Fruit fly (Drosophila melanogaster) whole organism, embryonic: ENCODE data around the gene CG15403.

ENCODE experiments used
- Adf1 ChIP-seq: fragments of 200-800 bp; sonication (Bioruptor generic); IDR thresholded peaks from 2 replicates; pipeline ENCODE4 v1.3.6; 2022; ENCODE audit warnings: missing biosample characterization, missing genetic modification characterization
- Bgb ChIP-seq: fragments of 200-800 bp; sonication (Bioruptor generic); IDR thresholded peaks from 2 replicates; pipeline ENCODE4 v1.3.6; 2022; ENCODE audit warnings: missing biosample characterization, missing genetic modification characterization; ENCODE audit not compliant: partially characterized antibody
- Bteb2 ChIP-seq: fragments of 200-800 bp; sonication (Bioruptor generic); optimal IDR thresholded peaks from 2 replicates; lab custom pipeline; 2016; ENCODE audit warnings: missing biosample characterization, missing genetic modification characterization
- CG10431 ChIP-seq: fragments of 200-800 bp; sonication (Bioruptor generic); optimal IDR thresholded peaks from 3 replicates; lab custom pipeline; 2018; ENCODE audit warnings: missing biosample characterization, mild to moderate bottlenecking, missing genetic modification characterization
- CG13624 ChIP-seq: fragments of 200-800 bp; sonication (Bioruptor generic); optimal IDR thresholded peaks from 2 replicates; lab custom pipeline; 2016; ENCODE audit warnings: missing biosample characterization, missing genetic modification characterization
- CG14441 ChIP-seq: fragments of 200-800 bp; sonication (Bioruptor generic); IDR thresholded peaks from 2 replicates; pipeline ENCODE4 v1.3.6; 2022; ENCODE audit warnings: missing biosample characterization, missing genetic modification characterization
- CG15696 ChIP-seq: fragments of 200-800 bp; sonication (Bioruptor generic); optimal IDR thresholded peaks from 2 replicates; lab custom pipeline; 2019; ENCODE audit warnings: missing biosample characterization, mild to moderate bottlenecking, missing genetic modification characterization, moderate library complexity
- CG16813 ChIP-seq: fragments of 200-800 bp; sonication (Bioruptor generic); IDR thresholded peaks from 3 replicates; pipeline ENCODE4 v1.3.6; 2022; ENCODE audit warnings: missing biosample characterization, missing genetic modification characterization; ENCODE audit not compliant: partially characterized antibody
- CG17612 ChIP-seq: fragments of 200-800 bp; sonication (Bioruptor generic); IDR thresholded peaks from 2 replicates; pipeline ENCODE4 v1.3.6; 2022; ENCODE audit warnings: missing biosample characterization, missing genetic modification characterization
- CG2116 ChIP-seq: fragments of 200-800 bp; sonication (Bioruptor generic); optimal IDR thresholded peaks from 3 replicates; lab custom pipeline; 2018; ENCODE audit warnings: missing biosample characterization, mild to moderate bottlenecking, missing genetic modification characterization
- CG34224 ChIP-seq: fragments of 200-800 bp; sonication (Bioruptor generic); IDR thresholded peaks from 3 replicates; pipeline ENCODE4 v1.3.6; 2022; ENCODE audit warnings: missing biosample characterization, missing genetic modification characterization; ENCODE audit not compliant: partially characterized antibody
- CG3995 ChIP-seq: fragments of 200-800 bp; sonication (Bioruptor generic); optimal IDR thresholded peaks from 3 replicates; lab custom pipeline; 2016; ENCODE audit warnings: missing biosample characterization, missing genetic modification characterization
- CG5245 ChIP-seq: fragments of 200-800 bp; sonication (Bioruptor generic); optimal IDR thresholded peaks from 3 replicates; lab custom pipeline; 2016; ENCODE audit warnings: missing biosample characterization, missing genetic modification characterization
- CG5953 ChIP-seq: fragments of 200-800 bp; sonication (Bioruptor generic); IDR thresholded peaks from 2 replicates; pipeline ENCODE4 v1.3.6; 2022; ENCODE audit warnings: missing biosample characterization, missing genetic modification characterization
- CG6175 ChIP-seq: fragments of 200-800 bp; sonication (Bioruptor generic); IDR thresholded peaks from 3 replicates; pipeline ENCODE4 v1.3.6; 2022; ENCODE audit warnings: missing biosample characterization, missing genetic modification characterization
- CG7357 ChIP-seq: fragments of 200-800 bp; sonication (Bioruptor generic); IDR thresholded peaks from 3 replicates; pipeline ENCODE4 v1.3.6; 2022; ENCODE audit warnings: missing biosample characterization, missing genetic modification characterization
- CG7963 ChIP-seq: fragments of 200-800 bp; sonication (Bioruptor generic); IDR thresholded peaks from 3 replicates; pipeline ENCODE4 v1.3.6; 2022; ENCODE audit warnings: missing biosample characterization, missing genetic modification characterization; ENCODE audit not compliant: partially characterized antibody
- CG8944 ChIP-seq: fragments of 200-800 bp; sonication (Bioruptor generic); optimal IDR thresholded peaks from 3 replicates; lab custom pipeline; 2016; ENCODE audit warnings: missing biosample characterization, missing genetic modification characterization
- Dad ChIP-seq: fragments of 200-800 bp; sonication (Bioruptor generic); optimal IDR thresholded peaks from 3 replicates; lab custom pipeline; 2016; ENCODE audit warnings: missing biosample characterization, missing genetic modification characterization
- Dek ChIP-seq: fragments of 200-800 bp; sonication (Bioruptor generic); optimal IDR thresholded peaks from 3 replicates; lab custom pipeline; 2019; ENCODE audit warnings: missing biosample characterization, mild to moderate bottlenecking, missing genetic modification characterization, moderate library complexity
- Dip3 ChIP-seq: fragments of 200-800 bp; sonication (Bioruptor generic); optimal IDR thresholded peaks from 3 replicates; lab custom pipeline; 2016; ENCODE audit warnings: missing biosample characterization, missing genetic modification characterization
- Eip74EF ChIP-seq, 2 experiments: fragments of 200-800 bp in 1 of 2; fragments of >200 bp in 1 of 2; sonication (Bioruptor generic) in 1 of 2; optimal IDR thresholded peaks; 2 replicates each; lab custom pipeline; 2017 to 2019; ENCODE audit warnings: missing biosample characterization in 2 of 2, missing genetic modification characterization in 2 of 2, mild to moderate bottlenecking in 1 of 2, moderate library complexity in 1 of 2
- Gsc ChIP-seq: fragments of 200-800 bp; sonication (Bioruptor generic); IDR thresholded peaks from 2 replicates; pipeline ENCODE4 v1.3.6; 2022; ENCODE audit warnings: missing biosample characterization, missing genetic modification characterization
- HHEX ChIP-seq: fragments of 200-800 bp; sonication (Bioruptor generic); optimal IDR thresholded peaks from 3 replicates; lab custom pipeline; 2017; ENCODE audit warnings: missing biosample characterization, mild to moderate bottlenecking, missing genetic modification characterization, missing genetic modification reagents
- HLH4C ChIP-seq: fragments of 200-800 bp; sonication (Bioruptor generic); IDR thresholded peaks from 3 replicates; pipeline ENCODE4 v1.3.6; 2022; ENCODE audit warnings: missing biosample characterization, missing genetic modification characterization; ENCODE audit not compliant: partially characterized antibody
- MBD-R2 ChIP-seq: fragments of 200-800 bp; sonication (Bioruptor generic); IDR thresholded peaks from 2 replicates; pipeline ENCODE4 v1.3.6; 2022; ENCODE audit warnings: missing biosample characterization, missing genetic modification characterization
- NC2α ChIP-seq: fragments of 200-800 bp; sonication (Bioruptor generic); optimal IDR thresholded peaks from 2 replicates; lab custom pipeline; 2016; ENCODE audit warnings: missing biosample characterization, missing genetic modification characterization
- NfI ChIP-seq: fragments of 200-800 bp; sonication (Bioruptor generic); optimal IDR thresholded peaks from 3 replicates; lab custom pipeline; 2018; ENCODE audit warnings: missing biosample characterization, mild to moderate bottlenecking, missing genetic modification characterization, moderate library complexity
- Oli ChIP-seq: fragments of 200-800 bp; sonication (Bioruptor generic); optimal IDR thresholded peaks from 2 replicates; lab custom pipeline; 2018; ENCODE audit warnings: missing biosample characterization, mild to moderate bottlenecking, missing genetic modification characterization, moderate library complexity
- Optix ChIP-seq: fragments of 200-800 bp; sonication (Bioruptor generic); IDR thresholded peaks from 3 replicates; pipeline ENCODE4 v1.3.6; 2022; ENCODE audit warnings: missing biosample characterization, missing genetic modification characterization
- Pdp1 ChIP-seq, 2 experiments: fragments of 200-800 bp; sonication (Bioruptor generic); optimal IDR thresholded peaks; 3 replicates each; lab custom pipeline; 2016; ENCODE audit warnings: missing biosample characterization in 2 of 2, missing genetic modification characterization in 2 of 2, mild to moderate bottlenecking in 1 of 2, moderate library complexity in 1 of 2
- Scr ChIP-seq: fragments of 200-800 bp; sonication (Bioruptor generic); IDR thresholded peaks from 2 replicates; pipeline ENCODE4 v1.3.6; 2022; ENCODE audit warnings: missing biosample characterization, missing genetic modification characterization; ENCODE audit not compliant: partially characterized antibody
- Ssrp ChIP-seq: fragments of 200-800 bp; sonication (Bioruptor generic); optimal IDR thresholded peaks from 2 replicates; lab custom pipeline; 2018; ENCODE audit warnings: missing biosample characterization, mild to moderate bottlenecking, missing genetic modification characterization, moderate library complexity
- Stat92E ChIP-seq, 3 experiments: fragments of >200 bp in 2 of 3; fragments of 200-800 bp in 1 of 3; sonication (Bioruptor generic) in 1 of 3; optimal IDR thresholded peaks; 2 replicates each; lab custom pipeline; 2017 to 2019; ENCODE audit warnings: missing biosample characterization in 3 of 3, missing genetic modification characterization in 3 of 3, mild to moderate bottlenecking in 1 of 3, moderate library complexity in 1 of 3
- Usf ChIP-seq: fragments of 200-800 bp; sonication (Bioruptor generic); optimal IDR thresholded peaks from 2 replicates; lab custom pipeline; 2017; ENCODE audit warnings: missing genotype, missing biosample characterization, missing genetic modification characterization
- abd-A ChIP-seq: fragments of 200-800 bp; sonication (Bioruptor generic); optimal IDR thresholded peaks from 3 replicates; lab custom pipeline; 2019; ENCODE audit warnings: missing biosample characterization, mild to moderate bottlenecking, missing genetic modification characterization, moderate library complexity
- ash1 ChIP-seq: fragments of 200-800 bp; sonication (Bioruptor generic); optimal IDR thresholded peaks from 2 replicates; lab custom pipeline; 2018; ENCODE audit warnings: missing biosample characterization, mild to moderate bottlenecking, missing genetic modification characterization
- chn ChIP-seq: fragments of 200-800 bp; sonication (Bioruptor generic); optimal IDR thresholded peaks from 2 replicates; lab custom pipeline; 2016; ENCODE audit warnings: missing biosample characterization, missing genetic modification characterization
- da ChIP-seq: fragments of 200-800 bp; sonication (Bioruptor generic); optimal IDR thresholded peaks from 2 replicates; lab custom pipeline; 2016; ENCODE audit warnings: missing biosample characterization, missing genetic modification characterization
- dmrt11E ChIP-seq: fragments of 200-800 bp; sonication (Bioruptor generic); optimal IDR thresholded peaks from 3 replicates; lab custom pipeline; 2018; ENCODE audit warnings: missing biosample characterization, mild to moderate bottlenecking, missing genetic modification characterization, moderate library complexity
- lilli ChIP-seq: fragments of 200-800 bp; sonication (Bioruptor generic); optimal IDR thresholded peaks from 3 replicates; lab custom pipeline; 2016; ENCODE audit warnings: missing biosample characterization, missing genetic modification characterization
- mam ChIP-seq: fragments of 200-800 bp; sonication (Bioruptor generic); optimal IDR thresholded peaks from 3 replicates; lab custom pipeline; 2016; ENCODE audit warnings: missing biosample characterization, missing genetic modification characterization
- pan ChIP-seq, 4 experiments: fragments of >200 bp in 3 of 4; fragments of 200-800 bp in 1 of 4; sonication (Bioruptor generic) in 1 of 4; optimal IDR thresholded peaks in 3 of 4; IDR thresholded peaks in 1 of 4; 2 replicates each; pipeline versions ENCODE4 v1.3.6 to Lab custom; 2017 to 2022; ENCODE audit warnings: missing biosample characterization in 2 of 4, missing genetic modification characterization in 2 of 4, mixed read lengths in 1 of 4
- pho ChIP-seq: fragments of 200-800 bp; sonication (Bioruptor generic); optimal IDR thresholded peaks from 2 replicates; lab custom pipeline; 2016; ENCODE audit warnings: missing biosample characterization, missing genetic modification characterization
- row ChIP-seq: fragments of 200-800 bp; sonication (Bioruptor generic); IDR thresholded peaks from 3 replicates; pipeline ENCODE4 v1.3.6; 2022; ENCODE audit warnings: missing biosample characterization, missing genetic modification characterization
- sc ChIP-seq, 3 experiments: fragments of >200 bp in 2 of 3; fragments of 200-800 bp in 1 of 3; sonication (Bioruptor generic) in 1 of 3; optimal IDR thresholded peaks; 2 replicates in 2 of 3; 3 replicates in 1 of 3; lab custom pipeline; 2017; ENCODE audit warnings: mild to moderate bottlenecking in 1 of 3, missing biosample characterization in 1 of 3, missing genetic modification characterization in 1 of 3, missing genetic modification reagents in 1 of 3
- slbo ChIP-seq: fragments of 200-800 bp; sonication (Bioruptor generic); IDR thresholded peaks from 2 replicates; pipeline ENCODE4 v1.3.6; 2022; ENCODE audit warnings: missing biosample characterization, missing genetic modification characterization
- slou ChIP-seq: fragments of 200-800 bp; sonication (Bioruptor generic); optimal IDR thresholded peaks from 3 replicates; lab custom pipeline; 2016; ENCODE audit warnings: missing biosample characterization, missing genetic modification characterization
- so ChIP-seq: fragments of 200-800 bp; sonication (Bioruptor generic); IDR thresholded peaks from 3 replicates; pipeline ENCODE4 v1.3.6; 2022; ENCODE audit warnings: missing biosample characterization, missing genetic modification characterization

Gene CG15403

DNA sequence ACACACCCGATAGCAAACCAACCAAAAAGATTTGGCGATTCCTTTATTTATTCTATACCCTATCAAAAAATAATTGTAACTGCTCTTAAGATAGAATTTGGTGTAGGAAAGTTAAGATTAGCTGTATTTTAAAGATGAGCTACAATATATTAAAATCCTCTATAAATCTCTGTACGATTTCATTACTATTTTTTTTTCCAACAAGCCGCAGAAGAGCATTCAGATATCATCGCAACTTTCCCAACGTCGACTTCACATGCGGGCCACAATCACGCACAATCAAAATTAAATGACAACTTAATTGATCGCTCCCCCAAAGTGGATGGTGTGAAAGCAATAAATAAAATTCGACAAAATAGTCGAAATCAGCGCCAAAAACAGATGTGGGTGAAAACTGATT is 35.9 kb upstream of the CG15403 start (continued):
- TF ChIP-seq abd-A (tag; lab: Kevin White, UChicago) (no peak), sc (optimal IDR thresholded peaks at IDR 0.05; lab: Kevin White, UChicago) (no peak), sc (GFP tag; optimal IDR thresholded peaks at IDR 0.05; lab: Kevin White, UChicago) (no peak), Eip74EF (GFP tag; optimal IDR thresholded peaks at IDR 0.05; lab: Kevin White, UChicago) (no peak), CG2116 (GFP tag; lab: Kevin White, UChicago) (no peak), CG5953 (no peak), CG3995 (GFP tag; lab: Kevin White, UChicago) (no peak), mam (GFP tag; lab: Kevin White, UChicago) (peak; percentile 35), Ssrp (tag; lab: Kevin White, UChicago) (peak; percentile 1), Bteb2 (GFP tag; lab: Kevin White, UChicago) (no peak), CG14441 (GFP tag; lab: Robert Waterston, UW) (peak; percentile 66), Dek (tag; lab: Kevin White, UChicago) (peak; percentile 41), slou (GFP tag; lab: Kevin White, UChicago) (no peak), NfI (GFP tag; lab: Kevin White, UChicago) (peak; percentile 17), pho (GFP tag; lab: Kevin White, UChicago) (peak; percentile 22), CG10431 (GFP tag; lab: Kevin White, UChicago) (no peak), Bgb (no peak), CG8944 (GFP tag; lab: Kevin White, UChicago) (no peak), CG15696 (no peak), CG16813 (no peak), CG17612 (GFP tag; lab: Robert Waterston, UW) (no peak), Dad (GFP tag; lab: Kevin White, UChicago) (no peak), dmrt11E (tag; lab: Kevin White, UChicago) (no peak), Pdp1 (GFP tag; optimal IDR thresholded peaks at IDR 0.05; lab: Kevin White, UChicago) (peak in 1 of 2 experiments; percentile 21), Scr (no peak), Dip3 (GFP tag; lab: Kevin White, UChicago) (peak; percentile 21), da (GFP tag; lab: Kevin White, UChicago) (no peak), CG13624 (peak; percentile 5), row (GFP tag; lab: Robert Waterston, UW) (peak; percentile 78), NC2α (GFP tag; lab: Kevin White, UChicago) (no peak), Optix (GFP tag; lab: Robert Waterston, UW) (no peak), ash1 (GFP tag; lab: Kevin White, UChicago) (no peak), CG5245 (GFP tag; lab: Kevin White, UChicago) (no peak), CG34224 (GFP tag; lab: Robert Waterston, UW) (no peak), chn (no peak), CG6175 (GFP tag; lab: Robert Waterston, UW) (no peak), lilli (GFP tag; lab: Kevin White, UChicago) (peak; percentile 52), Adf1 (GFP tag; lab: Robert Waterston, UW) (no peak), MBD-R2 (GFP tag; lab: Robert Waterston, UW) (no peak; the same call in 1 of the 2 replicates), Gsc (GFP tag; lab: Robert Waterston, UW) (no peak), CG7963 (GFP tag; lab: Robert Waterston, UW) (no peak), Oli (tag; lab: Kevin White, UChicago) (peak; percentile 29), HLH4C (no peak), CG7357 (GFP tag; lab: Robert Waterston, UW) (no peak; the same call in 2 of the 3 replicates), slbo (peak; percentile 37; the same call in 1 of the 2 replicates), HHEX (GFP tag; lab: Kevin White, UChicago) (no peak), pan (optimal IDR thresholded peaks at IDR 0.05; lab: Kevin White, UChicago) (no peak), pan (GFP tag; optimal IDR thresholded peaks at IDR 0.05 in 1 of 2, IDR thresholded peaks at IDR 0.05 in 1 of 2) (peak in 1 of 2 experiments; percentile 52), Usf (GFP tag; lab: Kevin White, UChicago) (no peak), Stat92E (GFP tag; optimal IDR thresholded peaks at IDR 0.05; lab: Kevin White, UChicago) (no peak), so (GFP tag; lab: Robert Waterston, UW) (no peak; the same call in 2 of the 3 replicates)
